Fruit fly (Drosophila melanogaster) whole organism, prepupa: ENCODE measurements around the gene Oat.
A peak's percentile ranks its signal among the peaks of the same experiment; 100 is the strongest.

ENCODE experiments used
- CG10669 ChIP-seq: fragments of 200-800 bp; sonication (Bioruptor generic); optimal IDR thresholded peaks from 3 replicates; lab custom pipeline; 2018; ENCODE audit warnings: missing biosample characterization, mild to moderate bottlenecking, missing genetic modification characterization, moderate library complexity
- CG11762 ChIP-seq: fragments of 200-800 bp; sonication (Bioruptor generic); optimal IDR thresholded peaks from 3 replicates; lab custom pipeline; 2016; ENCODE audit warnings: missing biosample characterization, missing genetic modification characterization; ENCODE audit not compliant: insufficient read depth
- CG15336 ChIP-seq: fragments of 200-800 bp; sonication (Bioruptor generic); IDR thresholded peaks from 2 replicates; pipeline ENCODE4 v1.3.6; 2022; ENCODE audit warnings: missing biosample characterization, missing genetic modification characterization
- CG3032 ChIP-seq: fragments of 200-800 bp; optimal IDR thresholded peaks from 2 replicates; lab custom pipeline; 2019; ENCODE audit warnings: missing biosample characterization, mild to moderate bottlenecking, missing genetic modification characterization, moderate library complexity
- CG31627 ChIP-seq: fragments of 200-800 bp; sonication (Bioruptor generic); optimal IDR thresholded peaks from 3 replicates; lab custom pipeline; 2016; ENCODE audit warnings: missing biosample characterization, missing genetic modification characterization
- CG34406 ChIP-seq: fragments of 200-800 bp; sonication (Bioruptor generic); optimal IDR thresholded peaks from 3 replicates; lab custom pipeline; 2016; ENCODE audit warnings: missing biosample characterization, missing genetic modification characterization
- CG4318 ChIP-seq: fragments of 200-800 bp; sonication (Bioruptor generic); optimal IDR thresholded peaks from 3 replicates; lab custom pipeline; 2017; ENCODE audit warnings: missing biosample characterization, mild to moderate bottlenecking, missing genetic modification characterization
- CG6854 ChIP-seq: fragments of 200-800 bp; sonication (Bioruptor generic); optimal IDR thresholded peaks from 2 replicates; lab custom pipeline; 2017; ENCODE audit warnings: missing biosample characterization, mild to moderate bottlenecking, missing genetic modification characterization
- CG8119 ChIP-seq: fragments of 200-800 bp; sonication (Bioruptor generic); IDR thresholded peaks from 3 replicates; pipeline ENCODE4 v1.3.6; 2022; ENCODE audit warnings: missing biosample characterization, missing genetic modification characterization
- CG9139 ChIP-seq: fragments of 200-800 bp; sonication (Bioruptor generic); optimal IDR thresholded peaks from 3 replicates; lab custom pipeline; 2017; ENCODE audit warnings: missing biosample characterization, mild to moderate bottlenecking, missing genetic modification characterization
- Eip78C ChIP-seq: fragments of 200-800 bp; sonication (Bioruptor generic); peaks from one replicate; lab custom pipeline; 2016; ENCODE audit warnings: missing biosample characterization, missing genetic modification characterization
- Eip93F ChIP-seq: fragments of 200-800 bp; sonication (Bioruptor generic); optimal IDR thresholded peaks from 2 replicates; lab custom pipeline; 2016; ENCODE audit warnings: missing biosample characterization, mild to moderate bottlenecking, missing genetic modification characterization
- Ets21C ChIP-seq: fragments of 200-800 bp; sonication (Bioruptor generic); optimal IDR thresholded peaks from 3 replicates; lab custom pipeline; 2016; ENCODE audit warnings: missing biosample characterization, missing genetic modification characterization
- Ets96B ChIP-seq: fragments of 200-800 bp; optimal IDR thresholded peaks from 2 replicates; lab custom pipeline; 2019; ENCODE audit warnings: missing biosample characterization, mild to moderate bottlenecking, missing genetic modification characterization, moderate library complexity
- Gug ChIP-seq: fragments of 200-800 bp; sonication (Bioruptor generic); IDR thresholded peaks from 2 replicates; pipeline ENCODE4 v1.3.6; 2022; ENCODE audit warnings: missing biosample characterization, missing genetic modification characterization
- Hr38 ChIP-seq: sonication (Bioruptor generic); optimal IDR thresholded peaks from 2 replicates; lab custom pipeline; 2016; ENCODE audit warnings: missing biosample characterization, missing genetic modification characterization
- Hr4 ChIP-seq: fragments of 200-800 bp; sonication (Bioruptor generic); optimal IDR thresholded peaks from 3 replicates; lab custom pipeline; 2016; ENCODE audit warnings: missing biosample characterization, missing genetic modification characterization
- Lpt ChIP-seq: fragments of 200-800 bp; sonication (Bioruptor generic); optimal IDR thresholded peaks from 3 replicates; lab custom pipeline; 2016; ENCODE audit warnings: missing biosample characterization, missing genetic modification characterization
- OdsH ChIP-seq: fragments of 200-800 bp; sonication (Bioruptor generic); optimal IDR thresholded peaks from 3 replicates; lab custom pipeline; 2016; ENCODE audit warnings: missing biosample characterization, missing genetic modification characterization
- Smox ChIP-seq: fragments of 200-800 bp; sonication (Bioruptor generic); optimal IDR thresholded peaks from 3 replicates; lab custom pipeline; 2016; ENCODE audit warnings: missing biosample characterization, missing genetic modification characterization
- Sox15 ChIP-seq: fragments of 200-800 bp; sonication (Bioruptor generic); optimal IDR thresholded peaks from 3 replicates; lab custom pipeline; 2016; ENCODE audit warnings: missing biosample characterization, missing genetic modification characterization
- achi ChIP-seq: fragments of 200-800 bp; sonication (Bioruptor generic); optimal IDR thresholded peaks from 3 replicates; lab custom pipeline; 2016; ENCODE audit warnings: missing biosample characterization, missing genetic modification characterization
- acj6 ChIP-seq: fragments of 200-800 bp; sonication (Bioruptor generic); optimal IDR thresholded peaks from 3 replicates; lab custom pipeline; 2016; ENCODE audit warnings: missing biosample characterization, missing genetic modification characterization
- cyc ChIP-seq: fragments of 200-800 bp; sonication (Bioruptor generic); optimal IDR thresholded peaks from 3 replicates; lab custom pipeline; 2016; ENCODE audit warnings: missing biosample characterization, missing genetic modification characterization
- dsx ChIP-seq: fragments of 200-800 bp; optimal IDR thresholded peaks from 3 replicates; lab custom pipeline; 2019; ENCODE audit warnings: missing biosample characterization, mild to moderate bottlenecking, missing genetic modification characterization, moderate library complexity; ENCODE audit not compliant: poor library complexity, severe bottlenecking
- eg ChIP-seq: fragments of 200-800 bp; sonication (Bioruptor generic); IDR thresholded peaks from 3 replicates; pipeline ENCODE4 v1.3.6; 2022; ENCODE audit warnings: missing biosample characterization, missing genetic modification characterization
- esn ChIP-seq: fragments of 200-800 bp; sonication (Bioruptor generic); optimal IDR thresholded peaks from 2 replicates; lab custom pipeline; 2016; ENCODE audit warnings: missing biosample characterization, mild to moderate bottlenecking, missing genetic modification characterization, moderate library complexity
- fd59A ChIP-seq: fragments of 200-800 bp; sonication (Bioruptor generic); optimal IDR thresholded peaks from 2 replicates; lab custom pipeline; 2017; ENCODE audit warnings: missing biosample characterization, mild to moderate bottlenecking, missing genetic modification characterization, missing genetic modification reagents
- salr ChIP-seq, 2 experiments: fragments of 200-800 bp; sonication (Bioruptor generic); optimal IDR thresholded peaks; 3 replicates each; lab custom pipeline; 2016 to 2018; ENCODE audit warnings: missing biosample characterization in 2 of 2, missing genetic modification characterization in 2 of 2, mild to moderate bottlenecking in 1 of 2
- ss ChIP-seq, 2 experiments: fragments of 200-800 bp; sonication (Bioruptor generic); optimal IDR thresholded peaks; 2 replicates in 1 of 2; 3 replicates in 1 of 2; lab custom pipeline; 2017 to 2018; ENCODE audit warnings: mild to moderate bottlenecking in 2 of 2, missing biosample characterization in 2 of 2, missing genetic modification characterization in 2 of 2, moderate library complexity in 1 of 2
- svp ChIP-seq: fragments of 200-800 bp; sonication (Bioruptor generic); peaks from one replicate; lab custom pipeline; 2016; ENCODE audit warnings: missing biosample characterization, missing genetic modification characterization
- vri ChIP-seq: fragments of 200-800 bp; sonication (Bioruptor generic); optimal IDR thresholded peaks from 3 replicates; lab custom pipeline; 2016; ENCODE audit warnings: missing biosample characterization, mild to moderate bottlenecking, missing genetic modification characterization

Oat gene

DNA sequence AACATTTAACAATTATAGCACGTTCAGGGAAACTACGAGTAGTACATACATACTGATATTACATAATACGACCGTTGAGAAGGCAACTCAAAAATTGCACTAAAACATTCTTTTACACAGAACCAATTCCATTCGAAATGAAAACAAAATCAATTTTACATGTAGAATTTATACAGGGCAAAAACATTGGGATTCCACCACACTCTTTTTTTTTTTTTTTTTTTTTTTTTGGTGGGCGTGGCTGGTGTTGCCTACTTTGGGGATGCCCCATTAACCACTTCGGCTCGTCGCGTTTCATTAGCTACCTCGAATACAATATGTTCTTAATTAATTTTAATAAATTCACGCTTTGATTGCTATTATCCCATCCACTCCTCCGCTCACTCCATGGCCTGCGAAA, 937 bp upstream of the Oat start (continued):
- no peak for TF ChIP-seq dsx (GFP tag; lab: Kevin White, UChicago)
- peak; percentile 71 for TF ChIP-seq CG8119 (GFP tag; lab: Robert Waterston, UW)
- TF ChIP-seq Hr4, result no peak
- peak; percentile 64 for TF ChIP-seq svp (GFP tag; lab: Kevin White, UChicago)
- TF ChIP-seq cyc (GFP tag; lab: Kevin White, UChicago), result no peak
- no peak for TF ChIP-seq Ets21C (GFP tag; lab: Kevin White, UChicago)
- TF ChIP-seq Sox15 (GFP tag; lab: Kevin White, UChicago), result no peak
- peak; percentile 72 for TF ChIP-seq CG9139
- peak; percentile 35 for TF ChIP-seq OdsH (GFP tag; lab: Kevin White, UChicago)
- peak; percentile 67 for TF ChIP-seq CG6854
- peak; percentile 34 for TF ChIP-seq Ets96B (tag; lab: Kevin White, UChicago)
- TF ChIP-seq Gug (GFP tag; lab: Robert Waterston, UW), result peak; percentile 63; the same call in 1 of the 2 replicates
- TF ChIP-seq Smox (GFP tag; lab: Kevin White, UChicago), result peak; percentile 19
- TF ChIP-seq CG3032, result peak; percentile 58
- peak; percentile 32 for TF ChIP-seq CG11762
- TF ChIP-seq Lpt (GFP tag; lab: Kevin White, UChicago), result no peak
- TF ChIP-seq esn (GFP tag; lab: Kevin White, UChicago), result peak; percentile 19
- TF ChIP-seq Eip93F (GFP tag; lab: Kevin White, UChicago), result no peak
- TF ChIP-seq CG31627, result no peak

DNA sequence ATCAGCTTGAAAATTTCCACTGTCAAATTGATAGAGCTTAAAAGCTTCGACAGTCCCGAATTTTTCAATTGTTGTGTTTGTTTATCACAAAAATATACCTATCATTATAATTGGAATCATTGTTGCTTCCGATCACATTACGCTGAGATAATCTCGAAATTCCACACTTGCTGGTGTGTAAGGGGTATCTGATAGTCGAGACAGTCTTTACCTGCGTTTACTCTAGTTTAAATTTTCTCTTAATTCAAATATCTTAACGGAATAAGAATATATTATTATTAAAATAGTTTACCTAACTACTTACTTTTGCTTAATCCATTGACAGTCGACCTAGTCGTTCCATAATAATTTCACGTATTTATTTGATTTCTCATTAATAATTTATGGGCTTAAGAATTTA, 470 bp upstream of the Oat start:
- peak; percentile 30 for TF ChIP-seq Eip78C (GFP tag; lab: Kevin White, UChicago)
- no peak for TF ChIP-seq ss (GFP tag; optimal IDR thresholded peaks at IDR 0.05; lab: Kevin White, UChicago)

DNA sequence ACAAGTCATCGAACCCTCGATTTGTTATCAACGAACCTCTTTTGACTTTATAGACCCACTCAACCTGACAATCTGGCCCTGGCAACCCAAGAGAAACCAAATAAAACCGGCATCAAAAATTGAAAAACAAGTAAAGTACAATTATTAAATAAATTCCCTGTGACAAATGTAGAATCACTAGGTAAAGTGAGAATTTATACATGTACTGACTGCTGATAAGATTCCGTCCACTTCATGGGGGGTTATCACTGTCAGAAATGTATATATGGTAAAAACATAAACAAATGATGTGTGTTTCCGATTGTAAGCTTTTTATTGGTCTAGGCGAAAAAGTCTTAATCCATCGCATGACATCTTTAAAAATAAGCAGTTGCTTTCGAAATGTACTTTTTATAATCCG, 1.0 kb downstream of the Oat start:
- TF ChIP-seq eg (GFP tag; lab: Robert Waterston, UW), result no peak
- peak; percentile 20 for TF ChIP-seq Eip93F (GFP tag; lab: Kevin White, UChicago)
- TF ChIP-seq vri (GFP tag; lab: Kevin White, UChicago), result peak; percentile 73
- TF ChIP-seq fd59A, result no peak
- no peak for TF ChIP-seq CG3032
- peak; percentile 92 for TF ChIP-seq svp (GFP tag; lab: Kevin White, UChicago)

DNA sequence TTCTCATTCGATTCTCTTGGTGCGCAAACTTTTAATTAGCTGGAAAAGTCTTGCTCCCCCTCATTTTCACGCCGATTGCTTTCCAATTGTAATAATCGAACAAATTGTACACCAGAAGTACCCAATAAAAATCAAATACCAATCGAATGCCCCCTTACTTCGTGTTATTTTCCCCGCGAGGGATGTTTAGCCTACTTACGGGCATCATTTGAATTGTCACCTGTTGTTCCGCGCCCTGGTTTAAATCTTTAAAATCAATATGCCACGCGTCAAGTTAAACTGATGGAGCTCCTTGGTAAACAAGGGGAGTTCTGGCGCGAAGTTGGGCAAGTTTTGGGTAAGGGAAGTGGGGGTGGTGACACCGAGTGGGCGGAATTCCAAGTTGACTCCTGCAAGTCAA, 3.4 kb downstream of the Oat start:
- TF ChIP-seq CG8119 (GFP tag; lab: Robert Waterston, UW) (no peak), acj6 (GFP tag; lab: Kevin White, UChicago) (no peak), salr (GFP tag; optimal IDR thresholded peaks at IDR 0.05; lab: Kevin White, UChicago) (no peak), CG34406 (no peak), Gug (GFP tag; lab: Robert Waterston, UW) (no peak), CG10669 (GFP tag; lab: Kevin White, UChicago) (no peak), Eip78C (GFP tag; lab: Kevin White, UChicago) (no peak), eg (GFP tag; lab: Robert Waterston, UW) (no peak)

DNA sequence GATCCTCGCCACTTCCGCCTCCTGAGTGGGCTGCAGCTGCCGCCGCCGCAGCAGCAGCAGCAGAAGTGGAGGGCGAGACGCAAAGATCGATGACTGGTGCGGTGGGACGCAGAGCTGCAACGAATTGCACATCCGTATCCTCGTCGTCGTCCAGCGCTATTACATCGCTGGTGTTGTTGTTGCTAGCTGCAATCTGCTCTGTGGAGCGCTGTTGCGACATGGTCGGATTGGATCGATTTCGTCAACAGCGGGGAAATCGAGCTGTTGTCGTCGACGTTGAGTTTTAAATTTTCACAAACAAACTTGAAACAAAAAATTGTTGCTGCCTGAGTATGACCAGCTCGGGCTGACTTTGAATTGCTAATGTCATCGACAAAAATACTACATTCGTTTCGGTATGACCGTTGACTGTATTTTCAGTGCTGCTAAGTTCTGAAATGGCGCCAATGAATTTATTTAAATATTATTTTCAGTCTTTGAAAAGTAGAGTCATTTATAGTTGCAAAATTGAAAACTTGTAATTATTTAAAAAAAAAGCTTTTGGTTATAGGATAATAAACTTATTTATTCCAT, 7.1 kb downstream of the Oat start, which contains the start of gene Rnf146:
Gene Rnf146 (minus strand): TSS at position 369 of the 573 bp plus-strand sequence.
- TF ChIP-seq CG15336 (peak; percentile 29; the same call in 1 of the 2 replicates), CG6854 (peak; percentile 58), CG4318 (no peak), Hr38 (GFP tag; lab: Kevin White, UChicago) (no peak), esn (GFP tag; lab: Kevin White, UChicago) (peak; percentile 19), achi (peak; percentile 75)
- TF ChIP-seq, all 60 proteins: peak for 4
